Worm (Caenorhabditis elegans) whole organism, young adult: ENCODE data around the gene lido-5.

Experiments
- B0261.1 ChIP-seq: sonication (generic microtip); optimal IDR thresholded peaks from 2 replicates; lab custom pipeline; 2016; ENCODE audit warnings: mild to moderate bottlenecking, missing genetic modification characterization, moderate library complexity, missing compliant biosample characterization
- B0336.3 ChIP-seq: fragments of 200-800 bp; sonication (Bioruptor generic); IDR thresholded peaks from 2 replicates; pipeline ENCODE4 v1.3.6; 2022; ENCODE audit warnings: missing genetic modification characterization, missing compliant biosample characterization
- C06A6.2 ChIP-seq: fragments of 200-800 bp; sonication (Bioruptor generic); conservative IDR thresholded peaks from 2 replicates; pipeline ENCODE4 v1.3.6; 2022; ENCODE audit warnings: missing genetic modification characterization, missing compliant biosample characterization
- C17E4.6 ChIP-seq: fragments of 200-800 bp; sonication (Bioruptor generic); IDR thresholded peaks from 2 replicates; pipeline ENCODE4 v1.3.6; 2022; ENCODE audit warnings: missing genetic modification reagents, missing genetic modification characterization, missing compliant biosample characterization
- F22D6.2 ChIP-seq: sonication (generic microtip); optimal IDR thresholded peaks from 2 replicates; lab custom pipeline; 2016; ENCODE audit warnings: mild to moderate bottlenecking, missing genetic modification characterization, missing compliant biosample characterization
- F33H1.4 ChIP-seq: fragments of 200-800 bp; sonication (Bioruptor generic); IDR thresholded peaks from 2 replicates; pipeline ENCODE4 v1.3.6; 2022; ENCODE audit warnings: missing genetic modification reagents, missing genetic modification characterization, missing compliant biosample characterization
- F52B5.7 ChIP-seq: sonication (generic microtip); optimal IDR thresholded peaks from 2 replicates; lab custom pipeline; 2016; ENCODE audit warnings: mild to moderate bottlenecking, missing genetic modification characterization, missing compliant biosample characterization
- Y53G8AR.9 ChIP-seq: fragments of 200-800 bp; sonication (Bioruptor generic); conservative IDR thresholded peaks from 2 replicates; pipeline ENCODE4 v1.3.6; 2022; ENCODE audit warnings: missing genetic modification reagents, missing genetic modification characterization, missing compliant biosample characterization
- Y67H2A.10 ChIP-seq: fragments of 200-800 bp; sonication (Bioruptor generic); conservative IDR thresholded peaks from 2 replicates; pipeline ENCODE4 v1.3.6; 2022; ENCODE audit warnings: missing genetic modification reagents, missing genetic modification characterization, missing compliant biosample characterization
- Y95B8A.8 ChIP-seq: fragments of 200-800 bp; sonication (Bioruptor generic); IDR thresholded peaks from 2 replicates; pipeline ENCODE4 v1.3.6; 2022; ENCODE audit warnings: missing genetic modification reagents, missing genetic modification characterization, missing compliant biosample characterization
- ZK185.1 ChIP-seq: sonication (generic microtip); optimal IDR thresholded peaks from 2 replicates; lab custom pipeline; 2016; ENCODE audit warnings: mild to moderate bottlenecking, missing genetic modification characterization, missing compliant biosample characterization; ENCODE audit not compliant: poor library complexity, severe bottlenecking
- akir-1 ChIP-seq: fragments of 200-800 bp; sonication (Bioruptor generic); optimal IDR thresholded peaks from 2 replicates; lab custom pipeline; 2018; ENCODE audit warnings: mild to moderate bottlenecking, missing genetic modification characterization, moderate library complexity, missing compliant biosample characterization
- aptf-2 ChIP-seq: fragments of 200-800 bp; sonication (Bioruptor generic); conservative IDR thresholded peaks from 2 replicates; pipeline ENCODE4 v1.3.6; 2022; ENCODE audit warnings: missing genetic modification reagents, missing genetic modification characterization, missing compliant biosample characterization
- attf-5 ChIP-seq: fragments of 200-800 bp; sonication (Bioruptor generic); optimal IDR thresholded peaks from 2 replicates; lab custom pipeline; 2018; ENCODE audit warnings: mild to moderate bottlenecking, missing genetic modification characterization, missing compliant biosample characterization
- ccch-3 ChIP-seq: fragments of 200-800 bp; sonication (Bioruptor generic); optimal IDR thresholded peaks from 2 replicates; lab custom pipeline; 2018; ENCODE audit warnings: mild to moderate bottlenecking, missing genetic modification characterization, missing compliant biosample characterization
- ceh-100 ChIP-seq: fragments of 200-800 bp; sonication (Bioruptor generic); IDR thresholded peaks from 2 replicates; pipeline ENCODE4 v1.3.6; 2022; ENCODE audit warnings: missing genetic modification reagents, missing genetic modification characterization, missing compliant biosample characterization
- ceh-27 ChIP-seq: fragments of 200-800 bp; sonication (Bioruptor generic); optimal IDR thresholded peaks from 2 replicates; lab custom pipeline; 2018; ENCODE audit warnings: mild to moderate bottlenecking, missing genetic modification characterization, moderate library complexity, missing compliant biosample characterization
- ceh-91 ChIP-seq: fragments of 200-800 bp; sonication (Bioruptor generic); IDR thresholded peaks from 2 replicates; pipeline ENCODE4 v1.3.6; 2022; ENCODE audit warnings: missing genetic modification reagents, missing genetic modification characterization, missing compliant biosample characterization
- die-1 ChIP-seq: sonication (generic microtip); optimal IDR thresholded peaks from 2 replicates; lab custom pipeline; 2016; ENCODE audit warnings: missing genotype, mild to moderate bottlenecking, missing genetic modification characterization, missing compliant biosample characterization
- dpl-1 ChIP-seq: fragments of 150-350 bp; optimal IDR thresholded peaks from 2 replicates; lab custom pipeline; 2014; ENCODE audit warnings: missing biosample characterization, missing genetic modification reagents, missing genetic modification characterization
- egrh-3 ChIP-seq: fragments of 200-800 bp; sonication (Bioruptor generic); IDR thresholded peaks from 2 replicates; pipeline ENCODE4 v1.3.6; 2022; ENCODE audit warnings: missing genetic modification reagents, missing genetic modification characterization, missing compliant biosample characterization
- gei-17 ChIP-seq: fragments of 200-800 bp; sonication (Bioruptor generic); optimal IDR thresholded peaks from 2 replicates; lab custom pipeline; 2018; ENCODE audit warnings: mild to moderate bottlenecking, missing genetic modification characterization, missing compliant biosample characterization
- hmg-1.2 ChIP-seq: fragments of 200-800 bp; sonication (Bioruptor generic); IDR thresholded peaks from 2 replicates; pipeline ENCODE4 v1.3.6; 2022; ENCODE audit warnings: missing genetic modification reagents, missing genetic modification characterization, missing compliant biosample characterization
- hmg-20 ChIP-seq: fragments of 200-800 bp; sonication (Bioruptor generic); IDR thresholded peaks from 2 replicates; pipeline ENCODE4 v1.3.6; 2022; ENCODE audit warnings: missing genetic modification reagents, missing genetic modification characterization, missing compliant biosample characterization
- let-607 ChIP-seq, 2 experiments: fragments of 200-800 bp in 1 of 2; sonication (Bioruptor generic) in 1 of 2; sonication (generic microtip) in 1 of 2; optimal IDR thresholded peaks; 2 replicates each; lab custom pipeline; 2016 to 2018; ENCODE audit warnings: mild to moderate bottlenecking in 2 of 2, missing compliant biosample characterization in 2 of 2, missing genetic modification characterization in 2 of 2, moderate library complexity in 2 of 2, missing genotype in 1 of 2
- lin-26 ChIP-seq: fragments of 200-800 bp; sonication (Bioruptor generic); IDR thresholded peaks from 2 replicates; pipeline ENCODE4 v1.3.6; 2022; ENCODE audit warnings: missing genetic modification reagents, missing genetic modification characterization, missing compliant biosample characterization
- lin-35 ChIP-seq, 3 experiments: fragments of 150-350 bp in 2 of 3; sonication (generic microtip) in 1 of 3; optimal IDR thresholded peaks; 2 replicates each; lab custom pipeline; 2014 to 2018; ENCODE audit warnings: missing biosample characterization in 3 of 3, missing genetic modification characterization in 3 of 3, missing genetic modification reagents in 3 of 3
- lin-40 ChIP-seq: sonication (generic microtip); optimal IDR thresholded peaks from 2 replicates; lab custom pipeline; 2016; ENCODE audit warnings: missing genetic modification characterization, mild to moderate bottlenecking, missing compliant biosample characterization, missing genotype, missing genetic modification reagents
- lsl-1 ChIP-seq: fragments of 200-800 bp; sonication (Bioruptor generic); optimal IDR thresholded peaks from 2 replicates; lab custom pipeline; 2018; ENCODE audit warnings: mild to moderate bottlenecking, missing genetic modification characterization, moderate library complexity, missing compliant biosample characterization
- madf-10 ChIP-seq: sonication (generic microtip); optimal IDR thresholded peaks from 2 replicates; lab custom pipeline; 2016; ENCODE audit warnings: mild to moderate bottlenecking, missing genetic modification characterization, missing compliant biosample characterization
- madf-3 ChIP-seq: fragments of 200-800 bp; sonication (Bioruptor generic); IDR thresholded peaks from 2 replicates; pipeline ENCODE4 v1.3.6; 2022; ENCODE audit warnings: missing genetic modification reagents, missing genetic modification characterization, missing compliant biosample characterization
- madf-8 ChIP-seq: fragments of 200-800 bp; sonication (Bioruptor generic); conservative IDR thresholded peaks from 2 replicates; pipeline ENCODE4 v1.3.6; 2022; ENCODE audit warnings: missing genetic modification reagents, missing genetic modification characterization, missing compliant biosample characterization
- mel-28 ChIP-seq: sonication (generic microtip); optimal IDR thresholded peaks from 2 replicates; lab custom pipeline; 2016; ENCODE audit warnings: borderline replicate concordance, mild to moderate bottlenecking, missing genetic modification characterization, missing compliant biosample characterization
- nhr-120 ChIP-seq: fragments of 200-800 bp; sonication (Bioruptor generic); IDR thresholded peaks from 2 replicates; pipeline ENCODE4 v1.3.6; 2022; ENCODE audit warnings: missing genetic modification characterization, missing compliant biosample characterization
- nhr-27 ChIP-seq: fragments of 200-800 bp; sonication (Bioruptor generic); optimal IDR thresholded peaks from 2 replicates; lab custom pipeline; 2018; ENCODE audit warnings: mild to moderate bottlenecking, missing genetic modification characterization, moderate library complexity, missing compliant biosample characterization
- pha-4 ChIP-seq: fragments of 150-350 bp; sonication (generic microtip); optimal IDR thresholded peaks from 2 replicates; lab custom pipeline; 2014; ENCODE audit warnings: missing biosample characterization, missing genetic modification reagents, missing genetic modification characterization
- rec-8 ChIP-seq, 2 experiments: sonication (generic microtip); optimal IDR thresholded peaks; 2 replicates each; lab custom pipeline; 2016; ENCODE audit warnings: mild to moderate bottlenecking in 2 of 2, missing genetic modification characterization in 2 of 2, missing genetic modification reagents in 2 of 2, missing genotype in 2 of 2, missing biosample characterization in 1 of 2, missing compliant biosample characterization in 1 of 2, moderate library complexity in 1 of 2
- repo-1 ChIP-seq: sonication (generic microtip); optimal IDR thresholded peaks from 2 replicates; lab custom pipeline; 2017; ENCODE audit warnings: mild to moderate bottlenecking, missing genetic modification characterization, missing compliant biosample characterization
- snpc-1.1 ChIP-seq: sonication (generic microtip); optimal IDR thresholded peaks from 2 replicates; lab custom pipeline; 2017; ENCODE audit warnings: missing genetic modification characterization, mild to moderate bottlenecking, missing compliant biosample characterization, antibody characterized with exemption, moderate library complexity, missing genotype, missing genetic modification reagents; ENCODE audit not compliant: insufficient read depth
- tbp1 ChIP-seq: fragments of 200-800 bp; sonication (Bioruptor generic); optimal IDR thresholded peaks from 2 replicates; lab custom pipeline; 2018; ENCODE audit warnings: mild to moderate bottlenecking, missing genetic modification characterization, missing compliant biosample characterization
- tlf-1 ChIP-seq: fragments of 200-800 bp; sonication (Bioruptor generic); optimal IDR thresholded peaks from 2 replicates; lab custom pipeline; 2018; ENCODE audit warnings: mild to moderate bottlenecking, missing genetic modification characterization, missing compliant biosample characterization
- unc-130 ChIP-seq: sonication (generic microtip); optimal IDR thresholded peaks from 2 replicates; lab custom pipeline; 2016; ENCODE audit warnings: missing genetic modification reagents, missing genetic modification characterization, missing compliant biosample characterization
- zfh-2 ChIP-seq: fragments of 200-800 bp; sonication (Bioruptor generic); conservative IDR thresholded peaks from 2 replicates; pipeline ENCODE4 v1.3.6; 2022; ENCODE audit warnings: missing genetic modification reagents, missing genetic modification characterization, missing compliant biosample characterization
- ztf-18 ChIP-seq: sonication (generic microtip); optimal IDR thresholded peaks from 2 replicates; lab custom pipeline; 2016; ENCODE audit warnings: missing genotype, mild to moderate bottlenecking, missing genetic modification characterization, missing compliant biosample characterization
- ztf-22 ChIP-seq: fragments of 200-800 bp; sonication (Bioruptor generic); optimal IDR thresholded peaks from 2 replicates; lab custom pipeline; 2018; ENCODE audit warnings: mild to moderate bottlenecking, missing genetic modification characterization, moderate library complexity, missing compliant biosample characterization

The lido-5 gene

DNA sequence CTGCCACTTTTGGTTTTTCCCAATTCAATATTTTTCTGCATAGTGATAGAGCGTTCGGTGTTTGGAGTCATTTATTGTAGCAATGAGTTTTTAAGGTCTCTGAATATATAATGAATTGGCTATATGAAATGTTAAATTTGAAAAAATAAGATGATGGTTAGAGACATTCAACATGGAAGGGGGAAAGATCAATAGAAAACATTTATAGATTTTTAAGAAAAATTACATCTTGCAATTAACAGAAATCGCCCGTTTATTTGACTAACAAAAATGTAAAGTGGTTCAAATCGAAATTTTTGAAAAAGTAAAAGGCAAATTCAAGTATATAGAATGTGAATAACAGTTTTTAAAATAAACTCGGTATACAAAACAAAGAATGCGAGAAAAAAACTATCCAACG is at the start of gene lido-5:
lido-5 (minus strand) TSS at position 101 of the 400 bp plus-strand sequence.
- no peak for TF ChIP-seq B0261.1 (tag; lab: Kevin White, UChicago)
- TF ChIP-seq ZK185.1 (tag; lab: Kevin White, UChicago): no peak
- TF ChIP-seq ceh-91: no peak
- TF ChIP-seq tlf-1: no peak
- no peak for TF ChIP-seq zfh-2 (GFP tag; lab: Robert Waterston, UW)
- no peak for TF ChIP-seq let-607 (tag; optimal IDR thresholded peaks at IDR 0.05; lab: Kevin White, UChicago)
- TF ChIP-seq repo-1: no peak
- TF ChIP-seq ceh-100 (GFP tag; lab: Robert Waterston, UW): no peak
- TF ChIP-seq ccch-3 (GFP tag; lab: Kevin White, UChicago): no peak
- TF ChIP-seq nhr-27: no peak
- no peak for TF ChIP-seq ztf-18 (tag; lab: Kevin White, UChicago)
- no peak for TF ChIP-seq lsl-1 (GFP tag; lab: Kevin White, UChicago)
- TF ChIP-seq C17E4.6 (GFP tag; lab: Robert Waterston, UW): no peak
- TF ChIP-seq, all 124 proteins: peak for 0

DNA sequence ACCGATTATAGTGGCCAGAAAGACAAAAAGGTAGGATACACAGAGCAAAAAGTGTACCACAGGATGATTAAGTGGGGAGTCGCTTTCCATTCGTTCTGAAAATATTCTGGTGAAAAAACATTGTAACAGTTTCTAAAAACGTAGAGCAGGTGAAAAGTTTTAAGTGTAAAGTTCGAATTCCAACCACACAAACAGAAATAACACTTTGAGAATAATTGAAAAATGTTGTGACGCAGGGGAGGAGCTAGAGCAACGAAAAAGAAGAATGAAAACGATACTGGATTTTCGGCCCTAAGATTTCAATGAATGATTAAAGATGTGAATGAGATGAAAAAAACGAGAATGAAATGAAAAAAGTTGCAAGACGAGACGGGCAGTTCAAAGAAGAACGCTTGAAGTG is 47.4 kb upstream of the lido-5 start, which contains the start of gene npr-21:
npr-21 (minus strand) TSS at position 101 of the 400 bp plus-strand sequence.
- TF ChIP-seq attf-5 (GFP tag; lab: Kevin White, UChicago) (no peak), ccch-3 (GFP tag; lab: Kevin White, UChicago) (no peak), snpc-1.1 (no peak), madf-10 (no peak), B0336.3 (no peak)

DNA sequence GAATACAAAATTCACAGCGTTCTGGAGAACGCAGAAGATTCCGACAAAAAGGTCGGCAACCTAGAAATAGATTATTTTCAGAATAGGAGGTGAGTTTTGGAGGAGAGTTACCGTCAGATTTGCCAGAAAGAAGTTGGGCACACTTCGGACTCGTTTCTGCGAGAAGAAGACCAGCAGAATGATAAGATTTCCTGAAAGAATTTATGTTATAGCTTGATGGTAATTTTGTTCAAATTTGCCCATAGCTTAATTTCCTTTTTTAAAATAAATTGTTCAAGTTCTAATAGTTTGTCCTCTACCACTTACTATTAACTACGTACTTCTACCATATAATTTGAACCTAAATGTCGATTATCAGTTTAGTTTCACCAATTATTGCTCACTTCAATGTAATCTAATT is 46.6 kb upstream of the lido-5 start:
- TF ChIP-seq C06A6.2 (GFP tag; lab: Robert Waterston, UW) (no peak), rec-8 (tag; optimal IDR thresholded peaks at IDR 0.05; lab: Kevin White, UChicago) (no peak), nhr-27 (no peak), ztf-22 (GFP tag; lab: Kevin White, UChicago) (no peak), madf-8 (GFP tag; lab: Robert Waterston, UW) (no peak), Y67H2A.10 (GFP tag; lab: Robert Waterston, UW) (no peak), F33H1.4 (no peak), snpc-1.1 (no peak), lin-26 (no peak), madf-3 (GFP tag; lab: Robert Waterston, UW) (no peak), pha-4 (tag; lab: Kevin White, UChicago) (no peak), nhr-120 (no peak), F22D6.2 (no peak), aptf-2 (GFP tag; lab: Robert Waterston, UW) (no peak), unc-130 (GFP tag; lab: Kevin White, UChicago) (no peak), dpl-1 (GFP tag; lab: Kevin White, UChicago) (no peak), mel-28 (tag; lab: Kevin White, UChicago) (no peak), egrh-3 (GFP tag; lab: Robert Waterston, UW) (no peak), akir-1 (GFP tag; lab: Kevin White, UChicago) (no peak)

DNA sequence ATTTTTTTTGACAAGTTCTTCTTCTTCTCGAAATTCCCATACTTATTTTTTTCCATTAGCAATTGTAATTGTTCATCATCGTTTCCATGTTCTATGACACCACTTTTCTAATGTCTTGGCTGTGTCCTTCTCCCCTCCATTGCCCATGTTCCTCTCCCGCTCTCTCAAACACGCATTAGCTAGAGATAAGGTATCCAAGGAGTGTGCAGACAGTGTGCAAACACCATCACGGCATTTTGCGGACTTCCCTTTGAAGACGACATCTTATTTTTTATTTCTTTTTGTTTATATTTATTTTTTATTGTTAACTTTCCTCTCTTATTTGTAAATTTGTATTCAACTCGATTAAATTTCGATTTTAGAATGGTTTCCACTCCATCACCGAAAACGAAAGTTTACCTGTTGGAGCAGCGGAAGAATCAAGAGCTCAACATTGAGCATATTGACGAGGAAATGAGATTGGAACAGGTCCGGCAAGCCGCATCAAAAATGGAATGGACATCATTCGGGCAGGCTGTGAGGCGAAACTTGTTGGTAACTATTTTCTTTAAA is 40.8 kb upstream of the lido-5 start, which contains the start of gene mdt-1.2:
mdt-1.2 (plus strand) TSS at position 363 of the 552 bp plus-strand sequence.
- TF ChIP-seq hmg-1.2 (GFP tag; lab: Robert Waterston, UW) (peak; percentile 91), egrh-3 (GFP tag; lab: Robert Waterston, UW) (no peak), F52B5.7 (tag; lab: Kevin White, UChicago) (no peak), lin-35 (GFP tag; optimal IDR thresholded peaks at IDR 0.05; lab: Kevin White, UChicago) (peak in 1 of 3 experiments; percentile 54), Y53G8AR.9 (GFP tag; lab: Robert Waterston, UW) (no peak), Y95B8A.8 (GFP tag; lab: Robert Waterston, UW) (no peak), hmg-20 (GFP tag; lab: Robert Waterston, UW) (no peak), lin-40 (tag; lab: Kevin White, UChicago) (peak; percentile 74), ceh-27 (GFP tag; lab: Kevin White, UChicago) (peak; percentile 61), gei-17 (peak; percentile 11), die-1 (tag; lab: Kevin White, UChicago) (no peak), tbp1 (no peak)
